Worm (Caenorhabditis elegans): ENCODE measurements around the gene R09D1.12.

R09D1.12 gene

DNA sequence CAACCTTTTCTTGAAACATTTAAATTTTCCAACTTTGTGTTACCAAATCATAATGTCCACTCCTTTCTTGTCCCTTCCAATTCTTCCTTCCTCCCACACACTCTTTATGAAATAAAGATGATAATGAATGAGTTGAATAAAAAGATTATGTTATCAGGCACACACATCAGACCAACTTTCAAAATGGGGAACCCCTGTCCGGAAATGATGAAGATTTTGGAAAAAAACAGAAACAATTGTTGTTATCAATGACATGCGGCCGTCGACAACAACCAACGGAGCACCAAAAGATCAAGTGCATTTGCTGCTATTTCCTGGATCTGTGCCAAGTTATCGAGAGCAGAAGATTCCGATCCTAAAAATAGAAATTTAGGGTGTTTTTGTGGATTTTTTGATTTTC, 31.3 kb upstream of the R09D1.12 start:
- no peak for TF ChIP-seq ztf-4 (tag; optimal IDR thresholded peaks at IDR 0.05)
- TF ChIP-seq elt-2 (tag; optimal IDR thresholded peaks at IDR 0.05): peak; percentile 41
- TF ChIP-seq nhr-19 (GFP tag; conservative IDR thresholded peaks at IDR 0.05): no peak
- no peak for TF ChIP-seq pax-3 (tag; optimal IDR thresholded peaks at IDR 0.05)
- TF ChIP-seq ces-1 (GFP tag; optimal IDR thresholded peaks at IDR 0.05): no peak
- no peak for TF ChIP-seq efl-1 (optimal IDR thresholded peaks at IDR 0.05)
- TF ChIP-seq efl-1 (GFP tag; optimal IDR thresholded peaks at IDR 0.05 in 1 of 2): peak in 1 of 2 experiments; percentile 33

ce11 chrII:9482529-9482928, 30.5 kb upstream of the R09D1.12 start:
- no peak for TF ChIP-seq sox-4 (tag; optimal IDR thresholded peaks at IDR 0.05)
- TF ChIP-seq alr-1 (tag; optimal IDR thresholded peaks at IDR 0.05; ENCODE audit: borderline replicate concordance): no peak
- TF ChIP-seq ceh-63 (GFP tag; optimal IDR thresholded peaks at IDR 0.05): no peak
- TF ChIP-seq efl-3 (GFP tag; optimal IDR thresholded peaks at IDR 0.05): no peak
- TF ChIP-seq lin-14 (GFP tag; optimal IDR thresholded peaks at IDR 0.05): no peak
- TF ChIP-seq F16B12.6 (tag; optimal IDR thresholded peaks at IDR 0.05): no peak
- no peak for TF ChIP-seq ceh-90 (tag; optimal IDR thresholded peaks at IDR 0.05)
- no peak for TF ChIP-seq lir-3 (tag; optimal IDR thresholded peaks at IDR 0.05; ENCODE audit: poor library complexity)
- TF ChIP-seq nhr-71 (tag; optimal IDR thresholded peaks at IDR 0.05): no peak
- TF ChIP-seq xbp-1 (tag; optimal IDR thresholded peaks at IDR 0.05): no peak
- no peak for TF ChIP-seq fkh-4 (tag; optimal IDR thresholded peaks at IDR 0.05; ENCODE audit: borderline replicate concordance)

DNA sequence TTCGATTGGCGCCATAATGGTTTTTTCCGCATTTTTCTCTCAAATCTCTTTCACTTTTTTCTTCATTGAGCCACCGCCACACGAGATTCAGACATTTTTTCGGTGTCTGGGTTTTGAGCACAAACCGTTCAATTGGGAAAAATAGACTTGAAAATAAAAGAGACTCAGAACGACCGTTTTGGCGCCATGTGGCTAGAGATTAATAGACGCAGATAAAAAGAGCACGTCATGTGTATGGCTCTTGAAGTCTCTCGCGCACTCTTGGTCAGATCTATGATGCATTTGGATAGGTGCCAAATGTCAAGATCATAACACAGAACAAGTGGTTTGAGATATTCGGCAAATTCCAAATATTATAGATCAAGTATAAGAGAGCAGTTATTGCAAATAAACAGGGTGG, 29.4 kb upstream of the R09D1.12 start:
- TF ChIP-seq aha-1 (tag; optimal IDR thresholded peaks at IDR 0.05): no peak
- TF ChIP-seq nhr-19 (GFP tag; conservative IDR thresholded peaks at IDR 0.05): peak; percentile 28; the same call in 1 of the 2 replicates
- peak in 1 of 2 experiments; percentile 30 for TF ChIP-seq egl-27 (tag; optimal IDR thresholded peaks at IDR 0.05)
- no peak for TF ChIP-seq lin-35 (GFP tag; optimal IDR thresholded peaks at IDR 0.05)
- no peak for TF ChIP-seq Y116A8C.19 (tag; optimal IDR thresholded peaks at IDR 0.05; ENCODE audit: borderline replicate concordance)
- TF ChIP-seq egl-13 (tag; optimal IDR thresholded peaks at IDR 0.05): no peak
- TF ChIP-seq unc-62 (GFP tag; optimal IDR thresholded peaks at IDR 0.05): no peak
- TF ChIP-seq blmp-1 (tag; optimal IDR thresholded peaks at IDR 0.05): no peak
- no peak for TF ChIP-seq isw-1 (GFP tag; IDR thresholded peaks at IDR 0.05)
- TF ChIP-seq alr-1 (tag; optimal IDR thresholded peaks at IDR 0.05; ENCODE audit: borderline replicate concordance): no peak
- TF ChIP-seq skn-1 (tag; optimal IDR thresholded peaks at IDR 0.05): no peak
- TF ChIP-seq lsy-2 (tag; optimal IDR thresholded peaks at IDR 0.05): peak in 1 of 2 experiments; percentile 40
- no peak for TF ChIP-seq nhr-11 (tag; optimal IDR thresholded peaks at IDR 0.05)
- peak; percentile 60 for TF ChIP-seq lin-14 (GFP tag; optimal IDR thresholded peaks at IDR 0.05)
- TF ChIP-seq elt-3 (tag; optimal IDR thresholded peaks at IDR 0.05): no peak
- no peak for TF ChIP-seq ztf-4 (tag; optimal IDR thresholded peaks at IDR 0.05)
- peak; percentile 75 for TF ChIP-seq tbx-2 (tag; optimal IDR thresholded peaks at IDR 0.05)
- no peak for TF ChIP-seq jun-1 (tag; optimal IDR thresholded peaks at IDR 0.05)
- no peak for TF ChIP-seq unc-86 (tag; optimal IDR thresholded peaks at IDR 0.05)
- no peak for TF ChIP-seq pqm-1 (tag; optimal IDR thresholded peaks at IDR 0.05)
- peak; percentile 42 for TF ChIP-seq nhr-20 (tag; optimal IDR thresholded peaks at IDR 0.05)
- TF ChIP-seq unc-98 (GFP tag; IDR thresholded peaks at IDR 0.05): no peak
- no peak for TF ChIP-seq swsn-7 (tag; optimal IDR thresholded peaks at IDR 0.05)
- no peak for TF ChIP-seq lin-39 (tag; optimal IDR thresholded peaks at IDR 0.05)
- TF ChIP-seq rnt-1 (tag; optimal IDR thresholded peaks at IDR 0.05): no peak
- no peak for TF ChIP-seq nhr-85 (tag)
- no peak for TF ChIP-seq nhr-237 (tag; optimal IDR thresholded peaks at IDR 0.05)
- TF ChIP-seq ceh-88 (GFP tag; IDR thresholded peaks at IDR 0.05): no peak
- no peak for TF ChIP-seq fos-1 (tag; optimal IDR thresholded peaks at IDR 0.05)
- no peak for TF ChIP-seq ets-5 (GFP tag; IDR thresholded peaks at IDR 0.05)
- peak in 1 of 2 experiments; percentile 18 for TF ChIP-seq efl-1 (optimal IDR thresholded peaks at IDR 0.05)
- TF ChIP-seq efl-1 (GFP tag; optimal IDR thresholded peaks at IDR 0.05 in 1 of 2): no peak
- no peak for TF ChIP-seq mef-2 (tag; optimal IDR thresholded peaks at IDR 0.05)
- no peak for TF ChIP-seq lir-3 (tag; optimal IDR thresholded peaks at IDR 0.05; ENCODE audit: poor library complexity)
- TF ChIP-seq ama-1 (optimal IDR thresholded peaks at IDR 0.05): no peak
- TF ChIP-seq mdl-1 (tag; optimal IDR thresholded peaks at IDR 0.05): peak in 1 of 2 experiments; percentile 14
- peak in 1 of 3 experiments; percentile 2 for TF ChIP-seq dpl-1 (GFP tag; optimal IDR thresholded peaks at IDR 0.05)
- TF ChIP-seq nhr-84 (tag; optimal IDR thresholded peaks at IDR 0.05): no peak
- TF ChIP-seq nhr-90 (tag; optimal IDR thresholded peaks at IDR 0.05; ENCODE audit: poor library complexity): no peak

Measured in whole organism, L1 larva.